Fruit fly (Drosophila melanogaster) whole organism, embryonic: ENCODE data around the gene spel1.

Source experiments
- ATbp ChIP-seq: fragments of 200-800 bp; sonication (Bioruptor generic); optimal IDR thresholded peaks from 2 replicates; lab custom pipeline; 2017; ENCODE audit warnings: missing biosample characterization, mild to moderate bottlenecking, missing genetic modification characterization, missing genetic modification reagents
- CG10366 ChIP-seq: fragments of 200-800 bp; sonication (Bioruptor generic); IDR thresholded peaks from 2 replicates; pipeline ENCODE4 v1.3.6; 2022; ENCODE audit warnings: missing biosample characterization, missing genetic modification characterization
- CG10959 ChIP-seq: fragments of 200-800 bp; sonication (Bioruptor generic); IDR thresholded peaks from 2 replicates; pipeline ENCODE4 v1.3.6; 2022; ENCODE audit warnings: missing biosample characterization, missing genetic modification characterization
- CG11723 ChIP-seq: fragments of 200-800 bp; sonication (Bioruptor generic); optimal IDR thresholded peaks from 2 replicates; lab custom pipeline; 2017; ENCODE audit warnings: missing biosample characterization, mild to moderate bottlenecking, missing genetic modification characterization
- CG13296 ChIP-seq: fragments of 200-800 bp; sonication (Bioruptor generic); optimal IDR thresholded peaks from 3 replicates; lab custom pipeline; 2018; ENCODE audit warnings: missing biosample characterization, mild to moderate bottlenecking, missing genetic modification characterization
- CG13775 ChIP-seq: fragments of 200-800 bp; sonication (Bioruptor generic); optimal IDR thresholded peaks from 3 replicates; lab custom pipeline; 2017; ENCODE audit warnings: missing biosample characterization, mild to moderate bottlenecking, missing genetic modification characterization
- CG14965 ChIP-seq: fragments of 200-800 bp; sonication (Bioruptor generic); optimal IDR thresholded peaks from 2 replicates; lab custom pipeline; 2016; ENCODE audit warnings: missing biosample characterization, missing genetic modification characterization, borderline replicate concordance
- CG17328 ChIP-seq: fragments of 200-800 bp; sonication (Bioruptor generic); IDR thresholded peaks from 2 replicates; pipeline ENCODE4 v1.3.6; 2022; ENCODE audit warnings: missing biosample characterization, missing genetic modification characterization
- CG17612 ChIP-seq: fragments of 200-800 bp; sonication (Bioruptor generic); IDR thresholded peaks from 2 replicates; pipeline ENCODE4 v1.3.6; 2022; ENCODE audit warnings: missing biosample characterization, missing genetic modification characterization
- CG18476 ChIP-seq: fragments of 200-800 bp; sonication (Bioruptor generic); optimal IDR thresholded peaks from 2 replicates; lab custom pipeline; 2016; ENCODE audit warnings: missing biosample characterization, mild to moderate bottlenecking, missing genetic modification characterization
- CG2889 ChIP-seq: fragments of 200-800 bp; sonication (Bioruptor generic); IDR thresholded peaks from 3 replicates; pipeline ENCODE4 v1.3.6; 2022; ENCODE audit warnings: missing biosample characterization, missing genetic modification characterization
- CG4282 ChIP-seq: fragments of 200-800 bp; sonication (Bioruptor generic); optimal IDR thresholded peaks from 2 replicates; lab custom pipeline; 2016; ENCODE audit warnings: missing biosample characterization, missing genetic modification characterization
- CG6854 ChIP-seq: fragments of 200-800 bp; sonication (Bioruptor generic); optimal IDR thresholded peaks from 3 replicates; lab custom pipeline; 2017; ENCODE audit warnings: missing biosample characterization, mild to moderate bottlenecking, missing genetic modification characterization
- CG7372 ChIP-seq: fragments of 200-800 bp; sonication (Bioruptor generic); IDR thresholded peaks from 2 replicates; pipeline ENCODE4 v1.3.6; 2022; ENCODE audit warnings: missing biosample characterization, missing genetic modification characterization
- CG7928 ChIP-seq: fragments of 200-800 bp; sonication (Bioruptor generic); optimal IDR thresholded peaks from 2 replicates; lab custom pipeline; 2017; ENCODE audit warnings: missing biosample characterization, mild to moderate bottlenecking, missing genetic modification characterization
- CG8388 ChIP-seq: fragments of 200-800 bp; sonication (Bioruptor generic); optimal IDR thresholded peaks from 2 replicates; lab custom pipeline; 2019; ENCODE audit warnings: missing biosample characterization, mild to moderate bottlenecking, missing genetic modification characterization, moderate library complexity
- CG8944 ChIP-seq: fragments of 200-800 bp; sonication (Bioruptor generic); optimal IDR thresholded peaks from 3 replicates; lab custom pipeline; 2016; ENCODE audit warnings: missing biosample characterization, missing genetic modification characterization
- CG9437 ChIP-seq: fragments of 200-800 bp; sonication (Bioruptor generic); optimal IDR thresholded peaks from 2 replicates; lab custom pipeline; 2018; ENCODE audit warnings: missing biosample characterization, mild to moderate bottlenecking, missing genetic modification characterization
- CG9727 ChIP-seq: fragments of 200-800 bp; sonication (Bioruptor generic); optimal IDR thresholded peaks from 3 replicates; lab custom pipeline; 2017; ENCODE audit warnings: missing biosample characterization, mild to moderate bottlenecking, missing genetic modification characterization
- CG9797 ChIP-seq: fragments of 200-800 bp; sonication (Bioruptor generic); optimal IDR thresholded peaks from 3 replicates; lab custom pipeline; 2018; ENCODE audit warnings: missing biosample characterization, mild to moderate bottlenecking, missing genetic modification characterization
- CHES-1-like ChIP-seq: fragments of 200-800 bp; sonication (Bioruptor generic); optimal IDR thresholded peaks from 2 replicates; lab custom pipeline; 2016; ENCODE audit warnings: missing biosample characterization, missing genetic modification characterization
- CTCF ChIP-seq: fragments of 200-800 bp; sonication (Bioruptor generic); optimal IDR thresholded peaks from 2 replicates; lab custom pipeline; 2017; ENCODE audit warnings: missing biosample characterization, mild to moderate bottlenecking, missing genetic modification characterization, moderate library complexity
- Chrac-16 ChIP-seq: fragments of 200-800 bp; sonication (Bioruptor generic); optimal IDR thresholded peaks from 3 replicates; lab custom pipeline; 2016; ENCODE audit warnings: missing biosample characterization, missing genetic modification characterization
- Dll ChIP-seq: fragments of 200-800 bp; sonication (Bioruptor generic); IDR thresholded peaks from 4 replicates; pipeline ENCODE4 v1.3.6; 2022; ENCODE audit warnings: missing biosample characterization, missing genetic modification characterization; ENCODE audit not compliant: partially characterized antibody
- E2f1 ChIP-seq: fragments of 200-800 bp; sonication (Bioruptor generic); IDR thresholded peaks from 2 replicates; pipeline ENCODE4 v1.3.6; 2022; ENCODE audit warnings: missing biosample characterization, missing genetic modification characterization
- Gsc ChIP-seq: fragments of 200-800 bp; sonication (Bioruptor generic); IDR thresholded peaks from 2 replicates; pipeline ENCODE4 v1.3.6; 2022; ENCODE audit warnings: missing biosample characterization, missing genetic modification characterization
- HLH4C ChIP-seq: fragments of 200-800 bp; sonication (Bioruptor generic); IDR thresholded peaks from 3 replicates; pipeline ENCODE4 v1.3.6; 2022; ENCODE audit warnings: missing biosample characterization, missing genetic modification characterization; ENCODE audit not compliant: partially characterized antibody
- Hand ChIP-seq: fragments of 200-800 bp; sonication (Bioruptor generic); optimal IDR thresholded peaks from 2 replicates; lab custom pipeline; 2017; ENCODE audit warnings: mild to moderate bottlenecking, missing biosample characterization, missing genetic modification reagents, missing genetic modification characterization
- Ptx1 ChIP-seq: fragments of 200-800 bp; sonication (Bioruptor generic); IDR thresholded peaks from 2 replicates; pipeline ENCODE4 v1.3.6; 2022; ENCODE audit warnings: missing biosample characterization, missing genetic modification characterization
- Scr ChIP-seq: fragments of 200-800 bp; sonication (Bioruptor generic); IDR thresholded peaks from 2 replicates; pipeline ENCODE4 v1.3.6; 2022; ENCODE audit warnings: missing biosample characterization, missing genetic modification characterization; ENCODE audit not compliant: partially characterized antibody
- TFAM ChIP-seq: fragments of 200-800 bp; sonication (Bioruptor generic); optimal IDR thresholded peaks from 2 replicates; lab custom pipeline; 2017; ENCODE audit warnings: missing biosample characterization, missing genetic modification characterization, inconsistent platforms
- Trl ChIP-seq, 3 experiments: fragments of >200 bp in 2 of 3; fragments of 200-800 bp in 1 of 3; sonication (Bioruptor generic) in 1 of 3; optimal IDR thresholded peaks; 2 replicates in 1 of 3; 3 replicates in 2 of 3; lab custom pipeline; 2016 to 2017; ENCODE audit warnings: missing biosample characterization in 1 of 3, missing genetic modification characterization in 1 of 3
- Vsx1 ChIP-seq: fragments of 200-800 bp; sonication (Bioruptor generic); optimal IDR thresholded peaks from 2 replicates; lab custom pipeline; 2017; ENCODE audit warnings: missing biosample characterization, mild to moderate bottlenecking, missing genetic modification characterization, missing genetic modification reagents
- ash1 ChIP-seq: fragments of 200-800 bp; sonication (Bioruptor generic); optimal IDR thresholded peaks from 2 replicates; lab custom pipeline; 2018; ENCODE audit warnings: missing biosample characterization, mild to moderate bottlenecking, missing genetic modification characterization
- bab2 ChIP-seq: fragments of 200-800 bp; sonication (Bioruptor generic); optimal IDR thresholded peaks from 2 replicates; lab custom pipeline; 2016; ENCODE audit warnings: missing biosample characterization, missing genetic modification characterization
- br ChIP-seq: fragments of >200 bp; optimal IDR thresholded peaks from 2 replicates; lab custom pipeline; 2017
- cato ChIP-seq: fragments of 200-800 bp; sonication (Bioruptor generic); optimal IDR thresholded peaks from 2 replicates; lab custom pipeline; 2016; ENCODE audit warnings: missing biosample characterization, missing genetic modification characterization, borderline replicate concordance
- crc ChIP-seq: fragments of 200-800 bp; sonication (Bioruptor generic); optimal IDR thresholded peaks from 2 replicates; lab custom pipeline; 2016; ENCODE audit warnings: missing biosample characterization, missing genetic modification characterization
- dysf ChIP-seq: fragments of 200-800 bp; sonication (Bioruptor generic); IDR thresholded peaks from 3 replicates; pipeline ENCODE4 v1.3.6; 2022; ENCODE audit warnings: missing biosample characterization, missing genetic modification characterization
- en ChIP-seq: fragments of 200-800 bp; sonication (Bioruptor generic); optimal IDR thresholded peaks from 2 replicates; lab custom pipeline; 2016; ENCODE audit warnings: missing biosample characterization, missing genetic modification characterization
- ewg ChIP-seq: fragments of 200-800 bp; sonication (Bioruptor generic); optimal IDR thresholded peaks from 3 replicates; lab custom pipeline; 2017; ENCODE audit warnings: mild to moderate bottlenecking, missing biosample characterization, missing genetic modification reagents, missing genetic modification characterization
- exex ChIP-seq: fragments of 200-800 bp; sonication (Bioruptor generic); optimal IDR thresholded peaks from 4 replicates; lab custom pipeline; 2018; ENCODE audit warnings: missing biosample characterization, mild to moderate bottlenecking, missing genetic modification characterization, moderate library complexity
- fu2 ChIP-seq: fragments of 200-800 bp; sonication (Bioruptor generic); optimal IDR thresholded peaks from 2 replicates; lab custom pipeline; 2016; ENCODE audit warnings: missing biosample characterization, missing genetic modification characterization
- her ChIP-seq: fragments of 200-800 bp; sonication (Bioruptor generic); optimal IDR thresholded peaks from 2 replicates; lab custom pipeline; 2016; ENCODE audit warnings: missing biosample characterization, missing genetic modification characterization
- nmo ChIP-seq: fragments of 200-800 bp; sonication (Bioruptor generic); optimal IDR thresholded peaks from 2 replicates; lab custom pipeline; 2018; ENCODE audit warnings: missing biosample characterization, mild to moderate bottlenecking, missing genetic modification characterization, moderate library complexity
- oc ChIP-seq: fragments of 200-800 bp; sonication (Bioruptor generic); optimal IDR thresholded peaks from 2 replicates; lab custom pipeline; 2018; ENCODE audit warnings: missing biosample characterization, mild to moderate bottlenecking, missing genetic modification characterization, moderate library complexity
- org-1 ChIP-seq: fragments of 200-800 bp; sonication (Bioruptor generic); optimal IDR thresholded peaks from 2 replicates; lab custom pipeline; 2017; ENCODE audit warnings: missing biosample characterization, missing genetic modification characterization
- pho ChIP-seq: fragments of 200-800 bp; sonication (Bioruptor generic); optimal IDR thresholded peaks from 2 replicates; lab custom pipeline; 2016; ENCODE audit warnings: missing biosample characterization, missing genetic modification characterization
- shn ChIP-seq: fragments of 200-800 bp; sonication (Bioruptor generic); optimal IDR thresholded peaks from 3 replicates; lab custom pipeline; 2016; ENCODE audit warnings: missing biosample characterization, missing genetic modification characterization
- vnd ChIP-seq: fragments of 200-800 bp; sonication (Bioruptor generic); IDR thresholded peaks from 3 replicates; pipeline ENCODE4 v1.3.6; 2022; ENCODE audit warnings: missing biosample characterization, missing genetic modification characterization; ENCODE audit not compliant: partially characterized antibody

spel1 gene

dm6 chr2L:14358780-14359462 is 2.9 kb upstream of the spel1 start, which contains the start of gene Pgant35A (continued):
- TF ChIP-seq exex (tag; lab: Kevin White, UChicago) (peak; percentile 13), oc (tag; lab: Kevin White, UChicago) (no peak), Ptx1 (GFP tag; lab: Robert Waterston, UW) (0 out of 2 replicates have a peak, but pooled peaks have one; percentile 31), Scr (0 out of 2 replicates have a peak, but pooled peaks have one; percentile 37), CG7928 (GFP tag; lab: Kevin White, UChicago) (no peak), en (no peak), TFAM (no peak), CG17328 (GFP tag; lab: Robert Waterston, UW) (no peak), bab2 (GFP tag; lab: Kevin White, UChicago) (peak; percentile 40), CG9727 (peak; percentile 20), Trl (optimal IDR thresholded peaks at IDR 0.05; lab: Kevin White, UChicago) (no peak), Trl (GFP tag; optimal IDR thresholded peaks at IDR 0.05; lab: Kevin White, UChicago) (no peak), dysf (GFP tag; lab: Robert Waterston, UW) (peak; percentile 14; the same call in 1 of the 3 replicates), CG10959 (GFP tag; lab: Robert Waterston, UW) (no peak), Vsx1 (GFP tag; lab: Kevin White, UChicago) (peak; percentile 45), CG10366 (GFP tag; lab: Robert Waterston, UW) (no peak), org-1 (no peak), HLH4C (GFP tag; lab: Robert Waterston, UW) (no peak), Gsc (GFP tag; lab: Robert Waterston, UW) (no peak), vnd (GFP tag; lab: Robert Waterston, UW) (no peak), CG8944 (GFP tag; lab: Kevin White, UChicago) (no peak), br (lab: Kevin White, UChicago) (no peak), CG4282 (GFP tag; lab: Kevin White, UChicago) (no peak), fu2 (peak; percentile 28), cato (GFP tag; lab: Kevin White, UChicago) (no peak), CG18476 (GFP tag; lab: Kevin White, UChicago) (no peak), CHES-1-like (GFP tag; lab: Kevin White, UChicago) (peak; percentile 67), CG11723 (GFP tag; lab: Kevin White, UChicago) (no peak), shn (peak; percentile 25), her (GFP tag; lab: Kevin White, UChicago) (peak; percentile 6), CTCF (GFP tag; lab: Kevin White, UChicago) (no peak), CG13775 (GFP tag; lab: Kevin White, UChicago) (peak; percentile 50), CG2889 (GFP tag; lab: Robert Waterston, UW) (no peak), CG14965 (no peak), E2f1 (GFP tag; lab: Robert Waterston, UW) (no peak), CG6854 (GFP tag; lab: Kevin White, UChicago) (no peak), crc (GFP tag; lab: Kevin White, UChicago) (no peak), Hand (GFP tag; lab: Kevin White, UChicago) (no peak), ewg (GFP tag; lab: Kevin White, UChicago) (peak; percentile 98), pho (peak; percentile 49), CG9437 (GFP tag; lab: Kevin White, UChicago) (peak; percentile 34), Dll (GFP tag; lab: Robert Waterston, UW) (0 out of 4 replicates have a peak, but pooled peaks have one; percentile 20), CG9797 (GFP tag; lab: Kevin White, UChicago) (no peak), Chrac-16 (GFP tag; lab: Kevin White, UChicago) (peak; percentile 37), CG7372 (GFP tag; lab: Robert Waterston, UW) (no peak), ash1 (no peak), ATbp (GFP tag; lab: Kevin White, UChicago) (no peak), nmo (GFP tag; lab: Kevin White, UChicago) (peak; percentile 40), CG17612 (GFP tag; lab: Robert Waterston, UW) (no peak), CG13296 (GFP tag; lab: Kevin White, UChicago) (peak; percentile 36), CG8388 (peak; percentile 28)
